Worm (Caenorhabditis elegans) whole organism, L3 larva: Measurements from ENCODE around the gene aptf-3.

Experiments
- ama-1 ChIP-seq: fragments of 150-350 bp; optimal IDR thresholded peaks from 2 replicates; lab custom pipeline; 2018
- ceh-82 ChIP-seq: fragments of 150-350 bp; optimal IDR thresholded peaks from 2 replicates; lab custom pipeline; 2014; ENCODE audit warnings: missing biosample characterization, missing genetic modification characterization
- nhr-11 ChIP-seq: fragments of 150-350 bp; optimal IDR thresholded peaks from 2 replicates; lab custom pipeline; 2014; ENCODE audit warnings: missing biosample characterization, missing genetic modification characterization
- nhr-12 ChIP-seq: fragments of 150-350 bp; optimal IDR thresholded peaks from 2 replicates; lab custom pipeline; 2014; ENCODE audit warnings: missing biosample characterization, missing genetic modification characterization
- nhr-25 ChIP-seq: sonication (generic microtip); optimal IDR thresholded peaks from 2 replicates; lab custom pipeline; 2017; ENCODE audit warnings: missing biosample characterization, missing genetic modification characterization
- pha-4 ChIP-seq: fragments of 150-350 bp; optimal IDR thresholded peaks from 2 replicates; lab custom pipeline; 2014; ENCODE audit warnings: missing biosample characterization, missing genetic modification reagents, missing genetic modification characterization
- snpc-4 ChIP-seq: fragments of 150-350 bp; optimal IDR thresholded peaks from 2 replicates; lab custom pipeline; 2014; ENCODE audit warnings: missing biosample characterization, missing genetic modification characterization
- tbx-2 ChIP-seq: sonication (generic microtip); optimal IDR thresholded peaks from 2 replicates; lab custom pipeline; 2016; ENCODE audit warnings: mild to moderate bottlenecking, missing genetic modification characterization, missing compliant biosample characterization
- unc-62 ChIP-seq: fragments of 150-350 bp; sonication (generic microtip); optimal IDR thresholded peaks from 4 replicates; lab custom pipeline; 2014; ENCODE audit warnings: missing biosample characterization, missing genetic modification reagents, missing genetic modification characterization
- zag-1 ChIP-seq: fragments of 150-350 bp; optimal IDR thresholded peaks from 2 replicates; lab custom pipeline; 2014; ENCODE audit warnings: missing biosample characterization, missing genetic modification characterization
- ztf-11 ChIP-seq: fragments of 150-350 bp; optimal IDR thresholded peaks from 2 replicates; lab custom pipeline; 2014; ENCODE audit warnings: missing biosample characterization, missing genetic modification characterization
- ztf-4 ChIP-seq: fragments of 150-350 bp; optimal IDR thresholded peaks from 2 replicates; lab custom pipeline; 2014; ENCODE audit warnings: missing biosample characterization, missing genetic modification characterization

DNA sequence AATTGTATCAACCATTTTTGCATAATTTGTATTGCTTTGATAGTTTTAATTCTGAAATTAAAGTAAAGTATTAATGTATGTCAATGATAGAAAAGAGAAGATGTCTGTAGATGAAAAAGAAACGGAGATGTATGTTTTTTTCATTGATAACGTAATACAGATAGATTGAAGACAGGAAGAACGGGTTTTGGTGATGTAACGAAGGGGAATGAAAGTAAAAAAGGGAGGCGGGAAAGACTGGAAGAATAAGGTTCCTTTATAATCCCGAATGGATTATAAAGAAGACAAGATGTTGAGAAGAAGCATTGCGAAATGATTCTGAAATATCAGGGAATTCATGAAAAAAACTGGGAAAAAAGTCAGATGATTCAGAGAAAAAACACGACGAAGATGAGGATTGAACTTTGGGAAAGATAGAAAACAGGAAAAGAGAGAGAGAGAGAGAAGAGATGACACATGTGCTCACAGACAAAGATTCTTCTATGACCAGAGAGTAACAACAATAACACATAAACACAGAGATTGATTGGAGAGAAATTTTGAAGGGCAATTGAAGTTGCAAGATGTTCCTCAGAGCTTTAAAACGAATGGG is 8.9 kb upstream of the aptf-3 start, which contains the start of gene F54C9.11:
- TF ChIP-seq tbx-2 (tag; lab: Kevin White, UChicago) (no peak), unc-62 (GFP tag; lab: Kevin White, UChicago) (no peak), snpc-4 (tag; lab: Kevin White, UChicago) (no peak), ceh-82 (tag; lab: Kevin White, UChicago) (no peak), nhr-12 (tag; lab: Kevin White, UChicago) (no peak), ztf-4 (tag; lab: Kevin White, UChicago) (no peak), ztf-11 (tag; lab: Kevin White, UChicago) (no peak), pha-4 (tag; lab: Kevin White, UChicago) (no peak), nhr-11 (tag; lab: Kevin White, UChicago) (no peak), zag-1 (tag; lab: Kevin White, UChicago) (no peak), ama-1 (lab: Kevin White, UChicago) (no peak), nhr-25 (no peak)
